Fruit fly (Drosophila melanogaster) whole organism, prepupa: ENCODE measurements around the gene Cyp4d21.

Experiments
- Blimp-1 ChIP-seq: fragments of 200-800 bp; sonication (Bioruptor generic); optimal IDR thresholded peaks from 3 replicates; lab custom pipeline; 2017; ENCODE audit warnings: missing biosample characterization, missing genetic modification characterization, mild to moderate bottlenecking, moderate library complexity, missing genetic modification reagents
- CG11294 ChIP-seq: fragments of 200-800 bp; sonication (Bioruptor generic); IDR thresholded peaks from 2 replicates; pipeline ENCODE4 v1.3.6; 2022; ENCODE audit warnings: missing biosample characterization, missing genetic modification characterization
- CG16779 ChIP-seq: fragments of 200-800 bp; sonication (Bioruptor generic); optimal IDR thresholded peaks from 3 replicates; lab custom pipeline; 2017; ENCODE audit warnings: missing biosample characterization, mild to moderate bottlenecking, missing genetic modification characterization
- CG31627 ChIP-seq: fragments of 200-800 bp; sonication (Bioruptor generic); optimal IDR thresholded peaks from 3 replicates; lab custom pipeline; 2016; ENCODE audit warnings: missing biosample characterization, missing genetic modification characterization
- CG34406 ChIP-seq: fragments of 200-800 bp; sonication (Bioruptor generic); optimal IDR thresholded peaks from 3 replicates; lab custom pipeline; 2016; ENCODE audit warnings: missing biosample characterization, missing genetic modification characterization
- CG6163 ChIP-seq: fragments of 200-800 bp; sonication (Bioruptor generic); IDR thresholded peaks from 3 replicates; pipeline ENCODE4 v1.3.6; 2022; ENCODE audit warnings: missing biosample characterization, missing genetic modification characterization
- CG6854 ChIP-seq: fragments of 200-800 bp; sonication (Bioruptor generic); optimal IDR thresholded peaks from 2 replicates; lab custom pipeline; 2017; ENCODE audit warnings: missing biosample characterization, mild to moderate bottlenecking, missing genetic modification characterization
- CG8119 ChIP-seq: fragments of 200-800 bp; sonication (Bioruptor generic); IDR thresholded peaks from 3 replicates; pipeline ENCODE4 v1.3.6; 2022; ENCODE audit warnings: missing biosample characterization, missing genetic modification characterization
- CG8319 ChIP-seq: fragments of 200-800 bp; sonication (Bioruptor generic); optimal IDR thresholded peaks from 3 replicates; lab custom pipeline; 2016; ENCODE audit warnings: missing biosample characterization, missing genetic modification characterization
- Eip78C ChIP-seq: fragments of 200-800 bp; sonication (Bioruptor generic); peaks from one replicate; lab custom pipeline; 2016; ENCODE audit warnings: missing biosample characterization, missing genetic modification characterization
- Smox ChIP-seq: fragments of 200-800 bp; sonication (Bioruptor generic); optimal IDR thresholded peaks from 3 replicates; lab custom pipeline; 2016; ENCODE audit warnings: missing biosample characterization, missing genetic modification characterization
- esn ChIP-seq: fragments of 200-800 bp; sonication (Bioruptor generic); optimal IDR thresholded peaks from 2 replicates; lab custom pipeline; 2016; ENCODE audit warnings: missing biosample characterization, mild to moderate bottlenecking, missing genetic modification characterization, moderate library complexity
- pdm3 ChIP-seq: fragments of 200-800 bp; sonication (Bioruptor generic); optimal IDR thresholded peaks from 3 replicates; lab custom pipeline; 2016; ENCODE audit warnings: missing biosample characterization, missing genetic modification characterization
- ss ChIP-seq, 2 experiments: fragments of 200-800 bp; sonication (Bioruptor generic); optimal IDR thresholded peaks; 2 replicates in 1 of 2; 3 replicates in 1 of 2; lab custom pipeline; 2017 to 2018; ENCODE audit warnings: mild to moderate bottlenecking in 2 of 2, missing biosample characterization in 2 of 2, missing genetic modification characterization in 2 of 2, moderate library complexity in 1 of 2

DNA sequence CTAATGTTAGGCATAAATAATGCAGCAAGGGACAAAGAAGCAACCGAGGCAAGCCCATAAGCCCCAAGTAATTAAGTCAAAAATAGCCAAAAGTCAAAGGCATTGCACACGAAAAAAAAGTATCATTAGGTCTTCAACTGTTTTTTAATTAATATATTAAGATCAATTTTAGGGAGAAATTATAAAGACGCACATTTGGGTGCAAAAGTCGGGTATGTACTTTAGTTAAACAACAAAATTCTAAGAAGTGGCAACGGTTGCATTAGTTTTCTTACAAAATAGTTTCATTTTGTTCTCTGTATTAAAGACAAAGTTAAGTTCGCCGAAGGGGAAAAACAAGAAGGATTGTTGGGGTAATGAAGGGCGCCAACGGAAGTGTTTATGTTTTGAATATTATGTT lies 38.8 kb upstream of the Cyp4d21 start:
- TF ChIP-seq Smox (GFP tag; lab: Kevin White, UChicago) (no peak), Eip78C (GFP tag; lab: Kevin White, UChicago) (no peak), CG34406 (GFP tag; lab: Kevin White, UChicago) (no peak), CG11294 (GFP tag; lab: Robert Waterston, UW) (no peak), CG8319 (GFP tag; lab: Kevin White, UChicago) (no peak), pdm3 (GFP tag; lab: Kevin White, UChicago) (no peak), CG6163 (GFP tag; lab: Robert Waterston, UW) (no peak), CG31627 (GFP tag; lab: Kevin White, UChicago) (no peak), ss (GFP tag; optimal IDR thresholded peaks at IDR 0.05; lab: Kevin White, UChicago) (no peak), CG6854 (GFP tag; lab: Kevin White, UChicago) (no peak), Blimp-1 (no peak), esn (no peak), CG8119 (no peak), CG16779 (no peak)
